Fruit fly (Drosophila melanogaster): ENCODE data around the gene Rev1.

Rev1 gene

dm6 chr3L:621097-621967, 32.8 kb upstream of the Rev1 start (continued):
- TF ChIP-seq lilli (GFP tag; optimal IDR thresholded peaks at IDR 0.05) (peak; percentile 73), zen (tag; optimal IDR thresholded peaks at IDR 0.05) (peak; percentile 97), ab (GFP tag; optimal IDR thresholded peaks at IDR 0.05) (peak; percentile 65), CG7357 (GFP tag; IDR thresholded peaks at IDR 0.05) (peak; percentile 61; the same call in 1 of the 3 replicates), nmo (GFP tag; optimal IDR thresholded peaks at IDR 0.05) (peak; percentile 90), CG34376 (GFP tag; optimal IDR thresholded peaks at IDR 0.05) (no peak), CG15011 (GFP tag; optimal IDR thresholded peaks at IDR 0.05) (peak; percentile 52), bsh (GFP tag; optimal IDR thresholded peaks at IDR 0.05) (peak; percentile 90 to 92), Hmr (GFP tag; optimal IDR thresholded peaks at IDR 0.05) (no peak), gcm (GFP tag; optimal IDR thresholded peaks at IDR 0.05) (peak; percentile 89), CG3995 (GFP tag; optimal IDR thresholded peaks at IDR 0.05) (no peak), CG33213 (GFP tag; optimal IDR thresholded peaks at IDR 0.05) (peak; percentile 28), CG7987 (GFP tag; optimal IDR thresholded peaks at IDR 0.05) (peak; percentile 11), Doc3 (GFP tag; IDR thresholded peaks at IDR 0.05; ENCODE audit: partially characterized antibody) (no peak), CG2875 (GFP tag; optimal IDR thresholded peaks at IDR 0.05) (peak; percentile 79), Atf6 (GFP tag; IDR thresholded peaks at IDR 0.05) (no peak), sd (tag; optimal IDR thresholded peaks at IDR 0.05) (no peak), CG6272 (GFP tag; IDR thresholded peaks at IDR 0.05) (no peak), CG5953 (GFP tag; IDR thresholded peaks at IDR 0.05) (no peak), CG2120 (GFP tag; optimal IDR thresholded peaks at IDR 0.05) (no peak), wor (GFP tag; IDR thresholded peaks at IDR 0.05) (peak; percentile 64), Ravus (GFP tag; IDR thresholded peaks at IDR 0.05) (no peak), fd102C (GFP tag; optimal IDR thresholded peaks at IDR 0.05) (peak; percentile 98), zfh2 (GFP tag; optimal IDR thresholded peaks at IDR 0.05) (no peak), CG17186 (GFP tag; optimal IDR thresholded peaks at IDR 0.05) (peak; percentile 37), pnt (GFP tag; optimal IDR thresholded peaks at IDR 0.05) (peak; percentile 81), wdn (GFP tag; IDR thresholded peaks at IDR 0.05) (no peak), Hr78 (GFP tag; optimal IDR thresholded peaks at IDR 0.05) (no peak), CG2199 (GFP tag; IDR thresholded peaks at IDR 0.05) (no peak), Tbp (GFP tag; optimal IDR thresholded peaks at IDR 0.05) (no peak), CG10147 (GFP tag; optimal IDR thresholded peaks at IDR 0.05) (peak; percentile 45), lbe (GFP tag; optimal IDR thresholded peaks at IDR 0.05) (peak; percentile 94), en (GFP tag; optimal IDR thresholded peaks at IDR 0.05) (peak; percentile 29), CG5245 (GFP tag; optimal IDR thresholded peaks at IDR 0.05) (peak; percentile 73), CG13296 (GFP tag; optimal IDR thresholded peaks at IDR 0.05) (no peak), CG6175 (GFP tag; IDR thresholded peaks at IDR 0.05) (no peak), mirr (GFP tag; optimal IDR thresholded peaks at IDR 0.05) (no peak), CG13894 (tag; optimal IDR thresholded peaks at IDR 0.05) (no peak), Stat92E (GFP tag; optimal IDR thresholded peaks at IDR 0.05) (peak in 1 of 3 experiments; percentile 97), pan (optimal IDR thresholded peaks at IDR 0.05) (no peak), pan (GFP tag; optimal IDR thresholded peaks at IDR 0.05 in 1 of 2, IDR thresholded peaks at IDR 0.05 in 1 of 2) (peak in 1 of 2 experiments; percentile 49), onecut (GFP tag; IDR thresholded peaks at IDR 0.05) (peak; percentile 78), CG10366 (GFP tag; IDR thresholded peaks at IDR 0.05) (peak; percentile 42; the same call in 1 of the 2 replicates), slbo (GFP tag; IDR thresholded peaks at IDR 0.05) (no peak), Fer3 (tag; optimal IDR thresholded peaks at IDR 0.05) (peak; percentile 5), cad (GFP tag; optimal IDR thresholded peaks at IDR 0.05) (no peak), dmrt11E (tag; optimal IDR thresholded peaks at IDR 0.05) (peak; percentile 97), HmgD (GFP tag; optimal IDR thresholded peaks at IDR 0.05) (peak; percentile 16), CG31388 (GFP tag; optimal IDR thresholded peaks at IDR 0.05) (peak; percentile 53)
